Worm (Caenorhabditis elegans): ENCODE data around the gene F40G9.6.
A peak's percentile ranks its signal among the peaks of the same experiment; 100 is the strongest.

Gene F40G9.6

ce11 chrIII:177715-178114 lies 1.6 kb upstream of the F40G9.6 start, which contains the start of gene F40G9.14:
TSS of gene F40G9.14 (minus strand) at chrIII:177815.
- TF ChIP-seq mdl-1 (tag; optimal IDR thresholded peaks at IDR 0.05) (no peak), fkh-2 (tag; optimal IDR thresholded peaks at IDR 0.05) (no peak), aly-2 (tag; optimal IDR thresholded peaks at IDR 0.05) (no peak), skn-1 (tag; optimal IDR thresholded peaks at IDR 0.05) (no peak), nhr-77 (tag; optimal IDR thresholded peaks at IDR 0.05) (no peak), nfya-1 (tag; optimal IDR thresholded peaks at IDR 0.05; ENCODE audit: insufficient read depth) (no peak), fos-1 (tag; optimal IDR thresholded peaks at IDR 0.05) (no peak), fkh-10 (GFP tag; optimal IDR thresholded peaks at IDR 0.05) (no peak), pqm-1 (tag; optimal IDR thresholded peaks at IDR 0.05) (no peak), mml-1 (tag; optimal IDR thresholded peaks at IDR 0.05) (no peak), lin-15B (tag; optimal IDR thresholded peaks at IDR 0.05) (no peak), jun-1 (tag; optimal IDR thresholded peaks at IDR 0.05) (no peak), nhr-67 (tag; optimal IDR thresholded peaks at IDR 0.05) (no peak), hmg-11 (tag; optimal IDR thresholded peaks at IDR 0.05) (no peak), ama-1 (optimal IDR thresholded peaks at IDR 0.05) (no peak), pha-4 (tag; optimal IDR thresholded peaks at IDR 0.05) (no peak), ztf-11 (tag; optimal IDR thresholded peaks at IDR 0.05) (no peak), nhr-12 (tag; optimal IDR thresholded peaks at IDR 0.05) (no peak), ceh-9 (tag; optimal IDR thresholded peaks at IDR 0.05) (no peak), nhr-76 (tag; optimal IDR thresholded peaks at IDR 0.05) (no peak)

- TF ChIP-seq eor-1 (tag; optimal IDR thresholded peaks at IDR 0.05), result no peak
- TF ChIP-seq ceh-9 (tag; optimal IDR thresholded peaks at IDR 0.05), result no peak
- TF ChIP-seq nhr-25 (tag; optimal IDR thresholded peaks at IDR 0.05), result no peak
- no peak for TF ChIP-seq lin-39 (tag; optimal IDR thresholded peaks at IDR 0.05)
- TF ChIP-seq egl-27 (tag; optimal IDR thresholded peaks at IDR 0.05), result no peak
- no peak for TF ChIP-seq lsy-12 (tag; optimal IDR thresholded peaks at IDR 0.05)
- TF ChIP-seq elt-2 (tag; optimal IDR thresholded peaks at IDR 0.05), result no peak
- TF ChIP-seq nhr-76 (tag; optimal IDR thresholded peaks at IDR 0.05), result no peak
- TF ChIP-seq nhr-12 (tag; optimal IDR thresholded peaks at IDR 0.05), result no peak
- TF ChIP-seq ceh-28 (tag; optimal IDR thresholded peaks at IDR 0.05), result no peak
- no peak for TF ChIP-seq nhr-23 (tag; optimal IDR thresholded peaks at IDR 0.05)
Observed at ce11 chrIII:178126-178525, 1.2 kb upstream of the F40G9.6 start.

- no peak for TF ChIP-seq ceh-82 (tag; optimal IDR thresholded peaks at IDR 0.05)
- TF ChIP-seq nhr-76 (tag; optimal IDR thresholded peaks at IDR 0.05), result no peak
- no peak for TF ChIP-seq jun-1 (tag; optimal IDR thresholded peaks at IDR 0.05)
Observed at ce11 chrIII:180963-181362, 1.6 kb downstream of the F40G9.6 start, which contains the start of gene F40G9.5. TSS of gene F40G9.5 (plus strand) at chrIII:181263.

ce11 chrIII:182080-182479 lies 2.7 kb downstream of the F40G9.6 start, which contains the start of gene F40G9.15:
TSS of gene F40G9.15 (plus strand) at chrIII:182380.
- TF ChIP-seq nhr-23 (tag; optimal IDR thresholded peaks at IDR 0.05) (no peak), unc-39 (tag; optimal IDR thresholded peaks at IDR 0.05) (no peak), tbx-2 (tag; optimal IDR thresholded peaks at IDR 0.05) (no peak), zag-1 (tag; optimal IDR thresholded peaks at IDR 0.05) (no peak), nhr-67 (tag; optimal IDR thresholded peaks at IDR 0.05) (no peak), jun-1 (tag; optimal IDR thresholded peaks at IDR 0.05) (no peak), nhr-11 (tag; optimal IDR thresholded peaks at IDR 0.05) (no peak), fkh-2 (tag; optimal IDR thresholded peaks at IDR 0.05) (no peak), nhr-28 (tag; optimal IDR thresholded peaks at IDR 0.05) (no peak), unc-62 (GFP tag; optimal IDR thresholded peaks at IDR 0.05) (no peak), nhr-43 (tag; optimal IDR thresholded peaks at IDR 0.05; ENCODE audit: poor library complexity, severe bottlenecking) (no peak), ceh-82 (tag; optimal IDR thresholded peaks at IDR 0.05) (no peak)

ce11 chrIII:183072-183471 lies 3.7 kb downstream of the F40G9.6 start:
- TF ChIP-seq elt-2 (tag; optimal IDR thresholded peaks at IDR 0.05) (peak; percentile 66), pqm-1 (tag; optimal IDR thresholded peaks at IDR 0.05) (peak; percentile 52), fkh-10 (GFP tag; optimal IDR thresholded peaks at IDR 0.05) (no peak)
